Fruit fly (Drosophila melanogaster) whole organism, embryonic: ENCODE data around the gene CG13385.

ENCODE experiments used
- ATbp ChIP-seq: fragments of 200-800 bp; sonication (Bioruptor generic); optimal IDR thresholded peaks from 2 replicates; lab custom pipeline; 2017; ENCODE audit warnings: missing biosample characterization, mild to moderate bottlenecking, missing genetic modification characterization, missing genetic modification reagents
- Atf3 ChIP-seq: fragments of 200-800 bp; sonication (Bioruptor generic); optimal IDR thresholded peaks from 3 replicates; lab custom pipeline; 2016; ENCODE audit warnings: missing biosample characterization, missing genetic modification characterization
- Awh ChIP-seq: fragments of 200-800 bp; sonication (Bioruptor generic); IDR thresholded peaks from 2 replicates; pipeline ENCODE4, ENCODE4 v1.3.6; 2022; ENCODE audit warnings: missing biosample characterization, missing genetic modification characterization
- B-H2 ChIP-seq: fragments of 200-800 bp; sonication (Bioruptor generic); optimal IDR thresholded peaks from 2 replicates; lab custom pipeline; 2018; ENCODE audit warnings: missing biosample characterization, mild to moderate bottlenecking, missing genetic modification characterization
- BEAF-32 ChIP-seq: fragments of 200-800 bp; sonication (Bioruptor generic); optimal IDR thresholded peaks from 3 replicates; lab custom pipeline; 2017; ENCODE audit warnings: missing biosample characterization, missing genetic modification characterization, mild to moderate bottlenecking, moderate library complexity, missing genetic modification reagents
- CG10274 ChIP-seq: fragments of 200-800 bp; sonication (Bioruptor generic); optimal IDR thresholded peaks from 3 replicates; lab custom pipeline; 2017; ENCODE audit warnings: missing biosample characterization, mild to moderate bottlenecking, missing genetic modification characterization
- CG11085 ChIP-seq: fragments of 200-800 bp; sonication (Bioruptor generic); IDR thresholded peaks from 2 replicates; pipeline ENCODE4 v1.3.6; 2022; ENCODE audit warnings: missing biosample characterization, missing genetic modification characterization
- CG12071 ChIP-seq: fragments of 200-800 bp; sonication (Bioruptor generic); optimal IDR thresholded peaks from 3 replicates; lab custom pipeline; 2018; ENCODE audit warnings: missing biosample characterization, mild to moderate bottlenecking, missing genetic modification characterization
- CG12219 ChIP-seq: fragments of 200-800 bp; sonication (Bioruptor generic); optimal IDR thresholded peaks from 3 replicates; lab custom pipeline; 2018; ENCODE audit warnings: missing biosample characterization, mild to moderate bottlenecking, missing genetic modification characterization
- CG1233 ChIP-seq: fragments of 200-800 bp; sonication (Bioruptor generic); optimal IDR thresholded peaks from 4 replicates; lab custom pipeline; 2018; ENCODE audit warnings: missing biosample characterization, mild to moderate bottlenecking, missing genetic modification characterization
- CG12391 ChIP-seq: fragments of 200-800 bp; sonication (Bioruptor generic); optimal IDR thresholded peaks from 3 replicates; lab custom pipeline; 2018; ENCODE audit warnings: missing biosample characterization, mild to moderate bottlenecking, missing genetic modification characterization, moderate library complexity
- CG17359 ChIP-seq: fragments of 200-800 bp; sonication (Bioruptor generic); optimal IDR thresholded peaks from 3 replicates; lab custom pipeline; 2018; ENCODE audit warnings: missing biosample characterization, mild to moderate bottlenecking, missing genetic modification characterization, moderate library complexity
- CG31388 ChIP-seq: fragments of 200-800 bp; sonication (Bioruptor generic); optimal IDR thresholded peaks from 2 replicates; lab custom pipeline; 2016; ENCODE audit warnings: missing biosample characterization, missing genetic modification characterization
- CG32772 ChIP-seq: fragments of 200-800 bp; sonication (Bioruptor generic); IDR thresholded peaks from 2 replicates; pipeline ENCODE4 v1.3.6; 2022; ENCODE audit warnings: missing biosample characterization, missing genetic modification characterization
- CG33557 ChIP-seq: fragments of 200-800 bp; sonication (Bioruptor generic); optimal IDR thresholded peaks from 2 replicates; lab custom pipeline; 2019; ENCODE audit warnings: missing biosample characterization, mild to moderate bottlenecking, missing genetic modification characterization, moderate library complexity
- CG3407 ChIP-seq: fragments of 200-800 bp; sonication (Bioruptor generic); optimal IDR thresholded peaks from 2 replicates; lab custom pipeline; 2018; ENCODE audit warnings: missing biosample characterization, mild to moderate bottlenecking, missing genetic modification characterization
- CG4360 ChIP-seq: fragments of 200-800 bp; sonication (Bioruptor generic); IDR thresholded peaks from 2 replicates; pipeline ENCODE4 v1.3.6; 2022; ENCODE audit warnings: missing biosample characterization, missing genetic modification characterization
- CG5953 ChIP-seq: fragments of 200-800 bp; sonication (Bioruptor generic); IDR thresholded peaks from 2 replicates; pipeline ENCODE4 v1.3.6; 2022; ENCODE audit warnings: missing biosample characterization, missing genetic modification characterization
- CG6765 ChIP-seq: fragments of 200-800 bp; sonication (Bioruptor generic); optimal IDR thresholded peaks from 3 replicates; lab custom pipeline; 2017; ENCODE audit warnings: missing biosample characterization, mild to moderate bottlenecking, missing genetic modification characterization
- CG8281 ChIP-seq: fragments of 200-800 bp; sonication (Bioruptor generic); optimal IDR thresholded peaks from 2 replicates; lab custom pipeline; 2018; ENCODE audit warnings: missing biosample characterization, mild to moderate bottlenecking, missing genetic modification characterization, moderate library complexity
- CG8478 ChIP-seq: fragments of >200 bp; optimal IDR thresholded peaks from 2 replicates; lab custom pipeline; 2018
- Dbx ChIP-seq: fragments of 200-800 bp; sonication (Bioruptor generic); IDR thresholded peaks from 3 replicates; pipeline ENCODE4 v1.3.6; 2022; ENCODE audit warnings: missing biosample characterization, missing genetic modification characterization
- Drgx ChIP-seq: fragments of 200-800 bp; sonication (Bioruptor generic); IDR thresholded peaks from 2 replicates; pipeline ENCODE4 v1.3.6; 2022; ENCODE audit warnings: missing biosample characterization, missing genetic modification characterization
- Ets65A ChIP-seq: fragments of 200-800 bp; sonication (Bioruptor generic); peaks from one replicate; lab custom pipeline; 2016; ENCODE audit warnings: missing biosample characterization, missing genetic modification characterization
- H2.0 ChIP-seq: fragments of 200-800 bp; sonication (Bioruptor generic); IDR thresholded peaks from 2 replicates; pipeline ENCODE4 v1.3.6; 2022; ENCODE audit warnings: missing biosample characterization, missing genetic modification characterization
- HHEX ChIP-seq: fragments of 200-800 bp; sonication (Bioruptor generic); optimal IDR thresholded peaks from 3 replicates; lab custom pipeline; 2017; ENCODE audit warnings: missing biosample characterization, mild to moderate bottlenecking, missing genetic modification characterization, missing genetic modification reagents
- HLHmδ ChIP-seq: fragments of 200-800 bp; sonication (Bioruptor generic); optimal IDR thresholded peaks from 2 replicates; lab custom pipeline; 2018; ENCODE audit warnings: missing biosample characterization, mild to moderate bottlenecking, missing genetic modification characterization, moderate library complexity
- MESR4 ChIP-seq: fragments of 200-800 bp; sonication (Bioruptor generic); optimal IDR thresholded peaks from 2 replicates; lab custom pipeline; 2018; ENCODE audit warnings: missing biosample characterization, mild to moderate bottlenecking, missing genetic modification characterization, moderate library complexity
- Max ChIP-seq: fragments of 200-800 bp; sonication (Bioruptor generic); optimal IDR thresholded peaks from 2 replicates; lab custom pipeline; 2016; ENCODE audit warnings: missing biosample characterization, mild to moderate bottlenecking, missing genetic modification characterization
- Meics ChIP-seq: fragments of 200-800 bp; sonication (Bioruptor generic); optimal IDR thresholded peaks from 2 replicates; lab custom pipeline; 2017; ENCODE audit warnings: missing biosample characterization, mild to moderate bottlenecking, missing genetic modification characterization
- NFAT ChIP-seq: fragments of 200-800 bp; sonication (Bioruptor generic); IDR thresholded peaks from 2 replicates; pipeline ENCODE4 v1.3.6; 2022; ENCODE audit warnings: missing biosample characterization, missing genetic modification characterization
- Oaz ChIP-seq: fragments of 200-800 bp; sonication (Bioruptor generic); IDR thresholded peaks from 2 replicates; pipeline ENCODE4 v1.3.6; 2022; ENCODE audit warnings: missing biosample characterization, missing genetic modification characterization
- Tbp ChIP-seq: fragments of >200 bp; optimal IDR thresholded peaks from 2 replicates; lab custom pipeline; 2018; ENCODE audit warnings: missing biosample characterization, missing genetic modification characterization
- Xrp1 ChIP-seq: fragments of 200-800 bp; sonication (Bioruptor generic); IDR thresholded peaks from 2 replicates; pipeline ENCODE4 v1.3.6; 2022; ENCODE audit warnings: missing biosample characterization, missing genetic modification characterization
- chinmo ChIP-seq: fragments of 200-800 bp; sonication (Bioruptor generic); IDR thresholded peaks from 4 replicates; pipeline ENCODE4 v1.3.6; 2022; ENCODE audit warnings: missing biosample characterization, missing genetic modification characterization; ENCODE audit not compliant: partially characterized antibody
- cwo ChIP-seq: fragments of 200-800 bp; sonication (Bioruptor generic); optimal IDR thresholded peaks from 3 replicates; lab custom pipeline; 2017; ENCODE audit warnings: missing biosample characterization, missing genetic modification characterization, mild to moderate bottlenecking, moderate library complexity, missing genetic modification reagents
- da ChIP-seq: fragments of 200-800 bp; sonication (Bioruptor generic); optimal IDR thresholded peaks from 2 replicates; lab custom pipeline; 2016; ENCODE audit warnings: missing biosample characterization, missing genetic modification characterization
- en ChIP-seq: fragments of 200-800 bp; sonication (Bioruptor generic); optimal IDR thresholded peaks from 2 replicates; lab custom pipeline; 2016; ENCODE audit warnings: missing biosample characterization, missing genetic modification characterization
- fu2 ChIP-seq: fragments of 200-800 bp; sonication (Bioruptor generic); optimal IDR thresholded peaks from 2 replicates; lab custom pipeline; 2016; ENCODE audit warnings: missing biosample characterization, missing genetic modification characterization
- h ChIP-seq: fragments of >200 bp; optimal IDR thresholded peaks from 2 replicates; lab custom pipeline; 2017
- hbn ChIP-seq: fragments of 200-800 bp; sonication (Bioruptor generic); IDR thresholded peaks from 2 replicates; pipeline ENCODE4 v1.3.6; 2022; ENCODE audit warnings: missing biosample characterization, missing genetic modification characterization; ENCODE audit not compliant: partially characterized antibody
- her ChIP-seq: fragments of 200-800 bp; sonication (Bioruptor generic); optimal IDR thresholded peaks from 2 replicates; lab custom pipeline; 2016; ENCODE audit warnings: missing biosample characterization, missing genetic modification characterization
- lilli ChIP-seq: fragments of 200-800 bp; sonication (Bioruptor generic); optimal IDR thresholded peaks from 3 replicates; lab custom pipeline; 2016; ENCODE audit warnings: missing biosample characterization, missing genetic modification characterization
- lmd ChIP-seq: fragments of 200-800 bp; sonication (Bioruptor generic); IDR thresholded peaks from 2 replicates; pipeline ENCODE4 v1.3.6; 2022; ENCODE audit warnings: missing biosample characterization, missing genetic modification characterization
- luna ChIP-seq: fragments of 200-800 bp; sonication (Bioruptor generic); optimal IDR thresholded peaks from 2 replicates; lab custom pipeline; 2016; ENCODE audit warnings: missing biosample characterization, missing genetic modification characterization
- nerfin-2 ChIP-seq: fragments of 200-800 bp; sonication (Bioruptor generic); IDR thresholded peaks from 2 replicates; pipeline ENCODE4 v1.3.6; 2022; ENCODE audit warnings: missing biosample characterization, missing genetic modification characterization; ENCODE audit not compliant: partially characterized antibody
- slou ChIP-seq: fragments of 200-800 bp; sonication (Bioruptor generic); optimal IDR thresholded peaks from 3 replicates; lab custom pipeline; 2016; ENCODE audit warnings: missing biosample characterization, missing genetic modification characterization
- trem ChIP-seq: fragments of 200-800 bp; optimal IDR thresholded peaks from 3 replicates; lab custom pipeline; 2019; ENCODE audit warnings: missing biosample characterization, mild to moderate bottlenecking, missing genetic modification characterization, moderate library complexity
- vfl ChIP-seq: fragments of 200-800 bp; sonication (Bioruptor generic); optimal IDR thresholded peaks from 2 replicates; lab custom pipeline; 2016; ENCODE audit warnings: missing biosample characterization, missing genetic modification characterization
- zf30C ChIP-seq: fragments of 200-800 bp; sonication (Bioruptor generic); optimal IDR thresholded peaks from 3 replicates; lab custom pipeline; 2018; ENCODE audit warnings: missing biosample characterization, mild to moderate bottlenecking, missing genetic modification characterization

The CG13385 gene

dm6 chr2L:8365701-8366643 lies 30.5 kb upstream of the CG13385 start, which contains the start of gene Pp2A-29B (continued):
- peak; percentile 23 for TF ChIP-seq CG33557 (GFP tag; lab: Kevin White, UChicago)
- no peak for TF ChIP-seq CG11085 (GFP tag; lab: Robert Waterston, UW)
- TF ChIP-seq lmd: no peak; the same call in 1 of the 2 replicates
- no peak for TF ChIP-seq CG8281 (tag; lab: Kevin White, UChicago)
- no peak for TF ChIP-seq da (GFP tag; lab: Kevin White, UChicago)
- peak; percentile 93; the same call in 3 of the 4 replicates for TF ChIP-seq chinmo (GFP tag; lab: Robert Waterston, UW)
- TF ChIP-seq zf30C (GFP tag; lab: Kevin White, UChicago): peak; percentile 10
- no peak for TF ChIP-seq Drgx (GFP tag; lab: Robert Waterston, UW)
- TF ChIP-seq h: no peak
- TF ChIP-seq H2.0: no peak
- TF ChIP-seq CG1233 (GFP tag; lab: Kevin White, UChicago): no peak
- no peak for TF ChIP-seq CG12219 (GFP tag; lab: Kevin White, UChicago)
- no peak for TF ChIP-seq luna
- no peak for TF ChIP-seq Meics (GFP tag; lab: Kevin White, UChicago)
- peak; percentile 69 for TF ChIP-seq Dbx (GFP tag; lab: Robert Waterston, UW)
- no peak for TF ChIP-seq her (GFP tag; lab: Kevin White, UChicago)
- TF ChIP-seq HLHmδ (GFP tag; lab: Kevin White, UChicago): no peak
- no peak for TF ChIP-seq fu2 (GFP tag; lab: Kevin White, UChicago)
- TF ChIP-seq vfl (GFP tag; lab: Kevin White, UChicago): peak; percentile 32
- TF ChIP-seq slou (GFP tag; lab: Kevin White, UChicago): peak; percentile 59
- no peak for TF ChIP-seq CG4360 (GFP tag; lab: Robert Waterston, UW)
- TF ChIP-seq HHEX (GFP tag; lab: Kevin White, UChicago): no peak
- TF ChIP-seq hbn (GFP tag; lab: Robert Waterston, UW): peak; percentile 99
- TF ChIP-seq MESR4 (GFP tag; lab: Kevin White, UChicago): peak; percentile 87
- no peak for TF ChIP-seq en
- TF ChIP-seq Tbp (GFP tag; lab: Kevin White, UChicago): no peak
- TF ChIP-seq ATbp: no peak
- TF ChIP-seq CG8478 (lab: Kevin White, UChicago): peak; percentile 84
- TF ChIP-seq Awh: no peak
- peak; percentile 54 for TF ChIP-seq CG12391 (tag; lab: Kevin White, UChicago)
- no peak for TF ChIP-seq CG12071 (GFP tag; lab: Kevin White, UChicago)
- no peak for TF ChIP-seq CG32772 (GFP tag; lab: Robert Waterston, UW)
- peak; percentile 8 for TF ChIP-seq lilli (GFP tag; lab: Kevin White, UChicago)
- TF ChIP-seq Ets65A (GFP tag; lab: Kevin White, UChicago): no peak
- TF ChIP-seq cwo (GFP tag; lab: Kevin White, UChicago): no peak
- no peak for TF ChIP-seq CG31388 (GFP tag; lab: Kevin White, UChicago)
- no peak for TF ChIP-seq Oaz
- peak; percentile 57 for TF ChIP-seq B-H2
- TF ChIP-seq Atf3 (GFP tag; lab: Kevin White, UChicago): peak; percentile 0
- peak; percentile 98 for TF ChIP-seq nerfin-2 (GFP tag; lab: Robert Waterston, UW)
- peak; percentile 100 for TF ChIP-seq BEAF-32 (GFP tag; lab: Kevin White, UChicago)
- TF ChIP-seq trem (tag; lab: Kevin White, UChicago): peak; percentile 80
- TF ChIP-seq CG10274 (GFP tag; lab: Kevin White, UChicago): no peak
- TF ChIP-seq Xrp1 (GFP tag; lab: Robert Waterston, UW): no peak
- TF ChIP-seq NFAT (GFP tag; lab: Robert Waterston, UW): no peak
- peak; percentile 28 for TF ChIP-seq CG17359
- no peak for TF ChIP-seq CG6765 (GFP tag; lab: Kevin White, UChicago)
- no peak for TF ChIP-seq CG3407
- TF ChIP-seq CG5953 (GFP tag; lab: Robert Waterston, UW): no peak
- peak; percentile 23 for TF ChIP-seq Max (GFP tag; lab: Kevin White, UChicago)
